Worm (Caenorhabditis elegans) whole organism, L4/young adult: Measurements from ENCODE around the gene div-1.

Experiments used
- W03F9.2 ChIP-seq: fragments of 150-350 bp; optimal IDR thresholded peaks from 2 replicates; lab custom pipeline; 2014; ENCODE audit warnings: missing biosample characterization, missing genetic modification characterization
- dao-5 ChIP-seq: sonication (generic microtip); optimal IDR thresholded peaks from 2 replicates; lab custom pipeline; 2016; ENCODE audit warnings: missing genotype, missing genetic modification characterization, moderate library complexity, missing compliant biosample characterization
- him-1 ChIP-seq: sonication (generic microtip); optimal IDR thresholded peaks from 2 replicates; lab custom pipeline; 2016; ENCODE audit warnings: missing genotype, missing genetic modification reagents, missing genetic modification characterization, missing compliant biosample characterization

Gene div-1

ce11 chrIII:10196796-10197195, 51.6 kb downstream of the div-1 start:
- TF ChIP-seq him-1 (no peak), W03F9.2 (tag; lab: Kevin White, UChicago) (no peak), dao-5 (tag; lab: Kevin White, UChicago) (no peak)

ce11 chrIII:10195911-10196310, 52.4 kb downstream of the div-1 start:
- no peak for TF ChIP-seq dao-5 (tag; lab: Kevin White, UChicago)
- TF ChIP-seq W03F9.2 (tag; lab: Kevin White, UChicago): no peak
- no peak for TF ChIP-seq him-1
